Fruit fly (Drosophila melanogaster) whole organism, pupa: Measurements from ENCODE around the gene Cpr78Ca.

Source experiments
- CG10348 ChIP-seq: fragments of 200-800 bp; sonication (Bioruptor generic); IDR thresholded peaks from 2 replicates; pipeline ENCODE4 v1.3.6; 2022; ENCODE audit warnings: missing biosample characterization, missing genetic modification characterization
- CG12605 ChIP-seq: fragments of 200-800 bp; sonication (Bioruptor generic); IDR thresholded peaks from 2 replicates; pipeline ENCODE4 v1.3.6; 2022; ENCODE audit warnings: missing biosample characterization, missing genetic modification characterization
- CG13204 ChIP-seq: fragments of 200-800 bp; sonication (Bioruptor generic); optimal IDR thresholded peaks from 2 replicates; lab custom pipeline; 2018; ENCODE audit warnings: missing biosample characterization, mild to moderate bottlenecking, missing genetic modification characterization, moderate library complexity
- CG14655 ChIP-seq: fragments of 200-800 bp; sonication (Bioruptor generic); optimal IDR thresholded peaks from 3 replicates; lab custom pipeline; 2017; ENCODE audit warnings: mild to moderate bottlenecking, missing biosample characterization, missing genetic modification reagents, missing genetic modification characterization
- CG15710 ChIP-seq: fragments of 200-800 bp; sonication (Bioruptor generic); optimal IDR thresholded peaks from 2 replicates; lab custom pipeline; 2018; ENCODE audit warnings: missing biosample characterization, mild to moderate bottlenecking, missing genetic modification characterization, moderate library complexity
- CG17806 ChIP-seq: fragments of 200-800 bp; sonication (Bioruptor generic); optimal IDR thresholded peaks from 2 replicates; lab custom pipeline; 2018; ENCODE audit warnings: missing biosample characterization, mild to moderate bottlenecking, missing genetic modification characterization, moderate library complexity
- CG32121 ChIP-seq: fragments of 200-800 bp; sonication (Bioruptor generic); IDR thresholded peaks from 2 replicates; pipeline ENCODE4 v1.3.6; 2022; ENCODE audit warnings: missing biosample characterization, missing genetic modification characterization
- CG34367 ChIP-seq: fragments of 200-800 bp; sonication (Bioruptor generic); optimal IDR thresholded peaks from 2 replicates; lab custom pipeline; 2018; ENCODE audit warnings: missing biosample characterization, mild to moderate bottlenecking, missing genetic modification characterization
- CG4496 ChIP-seq: fragments of 200-800 bp; sonication (Bioruptor generic); IDR thresholded peaks from 3 replicates; pipeline ENCODE4 v1.3.6; 2022; ENCODE audit warnings: missing biosample characterization, missing genetic modification characterization
- CG8159 ChIP-seq: fragments of 200-800 bp; sonication (Bioruptor generic); optimal IDR thresholded peaks from 3 replicates; lab custom pipeline; 2018; ENCODE audit warnings: missing biosample characterization, mild to moderate bottlenecking, missing genetic modification characterization, moderate library complexity
- CG8301 ChIP-seq: fragments of 200-800 bp; sonication (Bioruptor generic); optimal IDR thresholded peaks from 2 replicates; lab custom pipeline; 2018; ENCODE audit warnings: missing biosample characterization, mild to moderate bottlenecking, missing genetic modification characterization
- CG9948 ChIP-seq: fragments of 200-800 bp; sonication (Bioruptor generic); optimal IDR thresholded peaks from 2 replicates; lab custom pipeline; 2018; ENCODE audit warnings: missing biosample characterization, mild to moderate bottlenecking, missing genetic modification characterization, moderate library complexity
- D1 ChIP-seq: fragments of 200-800 bp; sonication (Bioruptor generic); optimal IDR thresholded peaks from 2 replicates; lab custom pipeline; 2018; ENCODE audit warnings: missing biosample characterization, mild to moderate bottlenecking, missing genetic modification characterization, moderate library complexity
- EcR ChIP-seq: fragments of 200-800 bp; sonication (Bioruptor generic); optimal IDR thresholded peaks from 3 replicates; lab custom pipeline; 2019; ENCODE audit warnings: missing biosample characterization, missing genetic modification characterization, mild to moderate bottlenecking, moderate library complexity, missing genetic modification reagents
- Ets98B ChIP-seq: fragments of 200-800 bp; sonication (Bioruptor generic); IDR thresholded peaks from 2 replicates; pipeline ENCODE4 v1.3.6; 2022; ENCODE audit warnings: missing biosample characterization, missing genetic modification characterization
- Pif1A ChIP-seq: fragments of 200-800 bp; sonication (Bioruptor generic); optimal IDR thresholded peaks from 3 replicates; lab custom pipeline; 2016; ENCODE audit warnings: missing biosample characterization, missing genetic modification characterization
- Pif1B ChIP-seq: fragments of 200-800 bp; sonication (Bioruptor generic); optimal IDR thresholded peaks from 3 replicates; lab custom pipeline; 2016; ENCODE audit warnings: missing biosample characterization, missing genetic modification characterization
- Snoo ChIP-seq: fragments of 200-800 bp; sonication (Bioruptor generic); optimal IDR thresholded peaks from 3 replicates; lab custom pipeline; 2017; ENCODE audit warnings: missing biosample characterization, mild to moderate bottlenecking, missing genetic modification characterization, inconsistent platforms
- fd96Ca ChIP-seq: fragments of 200-800 bp; sonication (Bioruptor generic); IDR thresholded peaks from 3 replicates; pipeline ENCODE4 v1.3.6; 2022; ENCODE audit warnings: missing biosample characterization, missing genetic modification characterization
- gl ChIP-seq: fragments of 200-800 bp; sonication (Bioruptor generic); optimal IDR thresholded peaks from 2 replicates; lab custom pipeline; 2018; ENCODE audit warnings: missing biosample characterization, mild to moderate bottlenecking, missing genetic modification characterization
- rn ChIP-seq: fragments of 200-800 bp; sonication (Bioruptor generic); IDR thresholded peaks from 2 replicates; pipeline ENCODE4 v1.3.6; 2022; ENCODE audit warnings: missing biosample characterization, missing genetic modification characterization

Cpr78Ca gene

dm6 chr3L:21256062-21257023 is 36.3 kb downstream of the Cpr78Ca start:
- TF ChIP-seq Snoo (no peak), EcR (GFP tag; lab: Kevin White, UChicago) (peak; percentile 56)

DNA sequence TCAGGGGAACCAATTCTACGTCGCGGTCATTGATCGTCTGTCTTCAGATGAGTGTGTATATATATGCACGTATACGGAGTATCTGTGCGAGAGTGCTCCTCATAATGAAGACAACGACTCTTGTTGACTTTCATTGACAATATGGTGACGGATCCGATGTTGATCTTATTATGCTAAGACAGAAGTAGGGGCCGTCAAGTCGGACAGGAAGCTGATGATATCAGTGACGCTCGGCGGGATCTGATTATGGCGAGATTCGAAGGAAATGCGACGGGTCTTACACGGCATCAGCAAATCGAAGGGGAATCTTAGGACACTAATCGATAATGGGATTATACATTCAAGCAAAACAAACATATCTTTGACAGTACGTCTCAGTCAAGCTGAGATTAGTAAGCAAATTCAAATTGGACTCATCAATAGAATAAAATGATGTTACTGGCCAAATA is 38.1 kb downstream of the Cpr78Ca start:
- TF ChIP-seq CG9948 (no peak), CG8301 (tag; lab: Kevin White, UChicago) (no peak), rn (GFP tag; lab: Robert Waterston, UW) (no peak), CG34367 (tag; lab: Kevin White, UChicago) (no peak), CG12605 (no peak), D1 (tag; lab: Kevin White, UChicago) (no peak), Pif1B (GFP tag; lab: Kevin White, UChicago) (no peak), CG14655 (GFP tag; lab: Kevin White, UChicago) (no peak)

DNA sequence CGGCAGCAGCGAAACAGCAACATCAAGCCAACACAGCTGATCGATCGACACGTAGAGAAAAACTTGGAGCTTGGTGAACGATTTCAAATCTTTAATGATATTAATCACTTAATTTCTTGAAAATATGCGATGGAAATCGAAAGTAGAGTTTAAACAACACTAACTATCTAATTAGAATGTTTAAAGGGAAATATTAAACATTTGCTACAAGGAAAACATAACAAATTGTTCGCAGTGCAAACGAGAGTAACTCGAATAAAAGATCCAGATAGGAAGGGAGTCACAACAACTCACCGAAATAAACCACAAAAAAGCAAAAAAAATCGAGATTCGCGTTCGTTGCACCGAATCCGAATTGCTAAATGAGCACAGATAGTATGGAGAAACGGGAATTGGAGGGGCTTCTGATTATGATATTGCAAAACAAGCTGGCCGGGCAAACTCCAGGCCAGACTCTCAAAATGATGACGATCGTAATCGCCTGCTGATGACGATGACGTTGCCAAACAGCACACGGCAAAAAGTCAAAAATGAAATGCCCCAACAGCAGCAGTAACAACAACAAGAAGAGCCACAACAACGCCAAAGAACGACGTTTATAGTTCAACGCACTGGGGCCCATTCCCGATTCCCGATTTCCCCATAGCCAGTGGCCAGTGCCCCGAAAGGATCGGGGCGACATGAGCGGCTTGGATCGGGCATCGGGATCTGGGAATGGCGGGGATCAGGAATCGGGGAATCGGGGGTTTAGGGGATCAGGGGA is 38.7 kb downstream of the Cpr78Ca start:
- TF ChIP-seq fd96Ca (peak; percentile 71; the same call in 1 of the 3 replicates), CG9948 (peak; percentile 99), gl (tag; lab: Kevin White, UChicago) (peak; percentile 97), D1 (tag; lab: Kevin White, UChicago) (peak; percentile 97), Snoo (peak; percentile 99), CG17806 (tag; lab: Kevin White, UChicago) (peak; percentile 99), CG4496 (peak; percentile 86), Ets98B (GFP tag; lab: Robert Waterston, UW) (peak; percentile 36; the same call in 1 of the 2 replicates), CG34367 (tag; lab: Kevin White, UChicago) (peak; percentile 99), Pif1A (GFP tag; lab: Kevin White, UChicago) (peak; percentile 98), CG8301 (tag; lab: Kevin White, UChicago) (peak; percentile 90), rn (GFP tag; lab: Robert Waterston, UW) (peak; percentile 77), CG12605 (peak; percentile 82), CG10348 (GFP tag; lab: Robert Waterston, UW) (no peak), Pif1B (GFP tag; lab: Kevin White, UChicago) (peak; percentile 98), CG13204 (GFP tag; lab: Kevin White, UChicago) (peak; percentile 75), CG14655 (GFP tag; lab: Kevin White, UChicago) (peak; percentile 90), CG32121 (GFP tag; lab: Robert Waterston, UW) (0 out of 2 replicates have a peak, but pooled peaks have one; percentile 40), EcR (GFP tag; lab: Kevin White, UChicago) (peak; percentile 99), CG15710 (tag; lab: Kevin White, UChicago) (peak; percentile 99), CG8159 (peak; percentile 99)

DNA sequence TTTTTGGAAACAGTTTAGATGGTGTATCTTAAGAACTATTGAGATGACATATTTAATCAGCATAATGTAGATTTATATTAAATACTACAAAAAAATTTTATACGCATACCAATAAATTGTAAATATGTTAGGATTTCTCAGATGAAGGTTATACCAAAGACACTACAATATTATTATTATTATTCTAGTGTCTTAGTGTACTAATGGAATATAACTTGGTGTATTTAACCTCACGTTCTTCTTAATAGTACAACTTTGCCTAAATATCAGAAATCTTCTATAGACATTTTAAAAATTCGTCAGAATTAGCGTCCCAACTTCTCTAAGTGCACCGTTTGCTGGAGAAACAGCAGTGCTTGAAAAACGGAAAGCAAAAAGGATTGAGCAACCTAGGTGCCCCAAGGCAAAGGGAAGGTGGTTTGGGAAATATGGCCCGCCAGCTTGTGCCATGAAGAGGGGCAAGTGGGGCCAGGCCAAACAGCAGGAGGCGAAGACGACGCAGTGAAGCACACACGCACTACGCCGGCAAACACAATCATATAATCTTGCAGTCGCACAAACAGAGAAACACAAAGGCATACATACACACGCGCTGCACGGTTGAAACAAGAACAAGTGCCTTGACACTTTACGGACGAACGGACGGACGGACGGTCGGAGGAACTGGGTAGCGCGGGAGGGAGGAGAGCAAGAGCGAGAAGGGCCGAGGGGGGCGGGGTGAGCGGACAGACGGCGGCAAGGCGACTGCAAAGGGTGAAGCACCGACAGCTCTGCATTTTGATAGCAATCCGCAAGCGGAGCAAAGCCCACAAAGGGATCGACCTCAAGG is 39.5 kb downstream of the Cpr78Ca start:
- TF ChIP-seq Pif1A (GFP tag; lab: Kevin White, UChicago) (peak; percentile 60), fd96Ca (no peak), Snoo (no peak), gl (tag; lab: Kevin White, UChicago) (no peak), CG10348 (GFP tag; lab: Robert Waterston, UW) (no peak), Pif1B (GFP tag; lab: Kevin White, UChicago) (peak; percentile 43), rn (GFP tag; lab: Robert Waterston, UW) (no peak), CG32121 (GFP tag; lab: Robert Waterston, UW) (no peak), CG8159 (peak; percentile 89), CG12605 (no peak), CG34367 (tag; lab: Kevin White, UChicago) (peak; percentile 60), CG9948 (peak; percentile 91), Ets98B (GFP tag; lab: Robert Waterston, UW) (no peak), CG14655 (GFP tag; lab: Kevin White, UChicago) (peak; percentile 71), CG8301 (tag; lab: Kevin White, UChicago) (peak; percentile 50), CG4496 (peak; percentile 6; the same call in 1 of the 3 replicates), CG17806 (tag; lab: Kevin White, UChicago) (peak; percentile 88), EcR (GFP tag; lab: Kevin White, UChicago) (peak; percentile 99), D1 (tag; lab: Kevin White, UChicago) (peak; percentile 63), CG15710 (tag; lab: Kevin White, UChicago) (peak; percentile 66), CG13204 (GFP tag; lab: Kevin White, UChicago) (peak; percentile 98)
